Worm (Caenorhabditis elegans) whole organism, young adult: ENCODE results near the gene memi-3.

Source experiments
- B0336.3 ChIP-seq: fragments of 200-800 bp; sonication (Bioruptor generic); IDR thresholded peaks from 2 replicates; pipeline ENCODE4 v1.3.6; 2022; ENCODE audit warnings: missing genetic modification characterization, missing compliant biosample characterization
- F23B12.7 ChIP-seq: sonication (generic microtip); optimal IDR thresholded peaks from 2 replicates; lab custom pipeline; 2017; ENCODE audit warnings: missing genetic modification characterization, mild to moderate bottlenecking, missing compliant biosample characterization, antibody characterized with exemption, moderate library complexity; ENCODE audit not compliant: insufficient read depth
- ama-1 ChIP-seq, 3 experiments: fragments of 150-350 bp in 1 of 3; sonication (generic microtip) in 2 of 3; optimal IDR thresholded peaks; 2 replicates each; lab custom pipeline; 2014 to 2018; ENCODE audit warnings: missing biosample characterization in 2 of 3, missing genetic modification characterization in 2 of 3, missing genetic modification reagents in 2 of 3
- him-1 ChIP-seq: sonication (generic microtip); optimal IDR thresholded peaks from 2 replicates; lab custom pipeline; 2016; ENCODE audit warnings: missing genotype, missing genetic modification reagents, missing genetic modification characterization, missing compliant biosample characterization
- let-607 ChIP-seq, 2 experiments: fragments of 200-800 bp in 1 of 2; sonication (Bioruptor generic) in 1 of 2; sonication (generic microtip) in 1 of 2; optimal IDR thresholded peaks; 2 replicates each; lab custom pipeline; 2016 to 2018; ENCODE audit warnings: mild to moderate bottlenecking in 2 of 2, missing compliant biosample characterization in 2 of 2, missing genetic modification characterization in 2 of 2, moderate library complexity in 2 of 2, missing genotype in 1 of 2
- lin-26 ChIP-seq: fragments of 200-800 bp; sonication (Bioruptor generic); IDR thresholded peaks from 2 replicates; pipeline ENCODE4 v1.3.6; 2022; ENCODE audit warnings: missing genetic modification reagents, missing genetic modification characterization, missing compliant biosample characterization
- mel-28 ChIP-seq: sonication (generic microtip); optimal IDR thresholded peaks from 2 replicates; lab custom pipeline; 2016; ENCODE audit warnings: borderline replicate concordance, mild to moderate bottlenecking, missing genetic modification characterization, missing compliant biosample characterization
- nfya-1 ChIP-seq: sonication (generic microtip); optimal IDR thresholded peaks from 2 replicates; lab custom pipeline; 2017; ENCODE audit warnings: antibody characterized with exemption, missing compliant biosample characterization, missing genetic modification characterization, borderline replicate concordance; ENCODE audit not compliant: insufficient read depth
- pha-4 ChIP-seq: fragments of 150-350 bp; sonication (generic microtip); optimal IDR thresholded peaks from 2 replicates; lab custom pipeline; 2014; ENCODE audit warnings: missing biosample characterization, missing genetic modification reagents, missing genetic modification characterization
- sdz-38 ChIP-seq: sonication (generic microtip); optimal IDR thresholded peaks from 2 replicates; lab custom pipeline; 2016; ENCODE audit warnings: missing genotype, missing genetic modification characterization, missing compliant biosample characterization
- sea-2 ChIP-seq: fragments of 200-800 bp; sonication (Bioruptor generic); IDR thresholded peaks from 2 replicates; pipeline ENCODE4 v1.3.6; 2022; ENCODE audit warnings: missing genetic modification characterization, missing compliant biosample characterization
- snpc-4 ChIP-seq, 5 experiments: fragments of 150-350 bp in 1 of 5; sonication (generic microtip) in 4 of 5; optimal IDR thresholded peaks; 2 replicates each; lab custom pipeline; 2014 to 2018; ENCODE audit warnings: missing genetic modification characterization in 5 of 5, missing biosample characterization in 3 of 5, antibody characterized with exemption in 2 of 5, mild to moderate bottlenecking in 2 of 5, missing compliant biosample characterization in 2 of 5, missing genotype in 2 of 5, moderate library complexity in 2 of 5, missing genetic modification reagents in 1 of 5

ce11 chrIV:11435761-11436160 lies 32.6 kb upstream of the memi-3 start:
- TF ChIP-seq mel-28 (tag; lab: Kevin White, UChicago) (no peak), pha-4 (tag; lab: Kevin White, UChicago) (no peak), B0336.3 (GFP tag; lab: Robert Waterston, UW) (no peak), sdz-38 (tag; lab: Kevin White, UChicago) (no peak), snpc-4 (GFP tag; optimal IDR thresholded peaks at IDR 0.05; lab: Kevin White, UChicago) (no peak), snpc-4 (tag; optimal IDR thresholded peaks at IDR 0.05; lab: Kevin White, UChicago) (no peak), sea-2 (GFP tag; lab: Robert Waterston, UW) (no peak), ama-1 (optimal IDR thresholded peaks at IDR 0.05; lab: Kevin White, UChicago) (no peak), ama-1 (GFP tag; optimal IDR thresholded peaks at IDR 0.05; lab: Kevin White, UChicago) (no peak), F23B12.7 (tag; lab: Kevin White, UChicago) (no peak), lin-26 (GFP tag; lab: Robert Waterston, UW) (no peak), him-1 (no peak), let-607 (tag; optimal IDR thresholded peaks at IDR 0.05; lab: Kevin White, UChicago) (no peak), nfya-1 (tag; lab: Kevin White, UChicago) (no peak)
